Fruit fly (Drosophila melanogaster): Measurements from ENCODE around the gene CG34174.

The CG34174 gene

dm6 chr2L:2165864-2166263 is 48.2 kb upstream of the CG34174 start (continued):
- 0 out of 2 replicates have a peak, but pooled peaks have one; percentile 13 for TF ChIP-seq Xrp1 (GFP tag; IDR thresholded peaks at IDR 0.05)
- TF ChIP-seq dmrt99B (tag; optimal IDR thresholded peaks at IDR 0.05): peak; percentile 5
- TF ChIP-seq kah (GFP tag; optimal IDR thresholded peaks at IDR 0.05): no peak
- peak; percentile 95 for TF ChIP-seq sd (tag; optimal IDR thresholded peaks at IDR 0.05)
- TF ChIP-seq CG18599 (GFP tag; optimal IDR thresholded peaks at IDR 0.05): peak; percentile 43
- no peak for TF ChIP-seq Ada2b (GFP tag; IDR thresholded peaks at IDR 0.05)
- no peak for TF ChIP-seq gcm (GFP tag; optimal IDR thresholded peaks at IDR 0.05)
- peak in 1 of 2 experiments; percentile 91 for TF ChIP-seq Pdp1 (GFP tag; optimal IDR thresholded peaks at IDR 0.05)
- TF ChIP-seq Fer2 (tag; optimal IDR thresholded peaks at IDR 0.05): no peak
- TF ChIP-seq crol (GFP tag; IDR thresholded peaks at IDR 0.05): peak; percentile 97
- no peak for TF ChIP-seq CG8765 (GFP tag; IDR thresholded peaks at IDR 0.05)
- TF ChIP-seq CG2120 (GFP tag; optimal IDR thresholded peaks at IDR 0.05): no peak
- no peak for TF ChIP-seq Jarid2 (GFP tag; optimal IDR thresholded peaks at IDR 0.05)
- TF ChIP-seq gsb (GFP tag; IDR thresholded peaks at IDR 0.05): no peak
- TF ChIP-seq cad (GFP tag; optimal IDR thresholded peaks at IDR 0.05): no peak
- peak in 1 of 2 experiments; percentile 93 for TF ChIP-seq Eip74EF (GFP tag; optimal IDR thresholded peaks at IDR 0.05)
- TF ChIP-seq CG10274 (GFP tag; optimal IDR thresholded peaks at IDR 0.05): no peak
- no peak for TF ChIP-seq CG6765 (GFP tag; optimal IDR thresholded peaks at IDR 0.05)
- no peak for TF ChIP-seq CrebB (tag; optimal IDR thresholded peaks at IDR 0.05)
- no peak for TF ChIP-seq wdn (GFP tag; IDR thresholded peaks at IDR 0.05)
- peak; percentile 65 for TF ChIP-seq Adf1 (GFP tag; IDR thresholded peaks at IDR 0.05)
- TF ChIP-seq Hmx (GFP tag; optimal IDR thresholded peaks at IDR 0.05): no peak
- TF ChIP-seq CG17385 (GFP tag; optimal IDR thresholded peaks at IDR 0.05): no peak
- peak; percentile 34 for TF ChIP-seq gro (GFP tag; optimal IDR thresholded peaks at IDR 0.05)
- peak; percentile 22 for TF ChIP-seq HHEX (GFP tag; optimal IDR thresholded peaks at IDR 0.05)
- TF ChIP-seq CG12942 (GFP tag; optimal IDR thresholded peaks at IDR 0.05): no peak
- no peak for TF ChIP-seq klu (GFP tag; IDR thresholded peaks at IDR 0.05)
- no peak for TF ChIP-seq CG11247 (GFP tag; IDR thresholded peaks at IDR 0.05)
- no peak for TF ChIP-seq da (GFP tag; optimal IDR thresholded peaks at IDR 0.05)
- no peak for TF ChIP-seq CG2889 (GFP tag; IDR thresholded peaks at IDR 0.05)
- TF ChIP-seq dpn (GFP tag; optimal IDR thresholded peaks at IDR 0.05): no peak
- no peak for TF ChIP-seq tgo (GFP tag; IDR thresholded peaks at IDR 0.05)
- peak; percentile 83 for TF ChIP-seq CG10543 (GFP tag; optimal IDR thresholded peaks at IDR 0.05)
- no peak for TF ChIP-seq Tbp (GFP tag; optimal IDR thresholded peaks at IDR 0.05)
- TF ChIP-seq CG10462 (GFP tag; optimal IDR thresholded peaks at IDR 0.05): no peak
- TF ChIP-seq dimm (GFP tag; IDR thresholded peaks at IDR 0.05): no peak
- no peak for TF ChIP-seq ATbp (GFP tag; optimal IDR thresholded peaks at IDR 0.05)
- no peak for TF ChIP-seq CG11398 (GFP tag; optimal IDR thresholded peaks at IDR 0.05)
- TF ChIP-seq mirr (GFP tag; optimal IDR thresholded peaks at IDR 0.05): peak; percentile 79
- TF ChIP-seq CG15514 (GFP tag; optimal IDR thresholded peaks at IDR 0.05): peak; percentile 21
- no peak for TF ChIP-seq esg (GFP tag; conservative IDR thresholded peaks at IDR 0.05)
- no peak for TF ChIP-seq bbx (GFP tag; IDR thresholded peaks at IDR 0.05; ENCODE audit: partially characterized antibody)
- TF ChIP-seq chif (GFP tag; optimal IDR thresholded peaks at IDR 0.05): no peak
- TF ChIP-seq CG9609 (GFP tag; optimal IDR thresholded peaks at IDR 0.05): no peak
- no peak for TF ChIP-seq Stat92E (GFP tag; optimal IDR thresholded peaks at IDR 0.05)
- TF ChIP-seq psq (GFP tag; optimal IDR thresholded peaks at IDR 0.05): no peak

Measured in whole organism, embryonic.